Fruit fly (Drosophila melanogaster) whole organism, embryonic: ENCODE results near the gene CG14219.

Source experiments
- Abd-B ChIP-seq: fragments of 200-800 bp; sonication (Bioruptor generic); optimal IDR thresholded peaks from 2 replicates; lab custom pipeline; 2018; ENCODE audit warnings: missing biosample characterization, mild to moderate bottlenecking, missing genetic modification characterization, moderate library complexity
- Awh ChIP-seq: fragments of 200-800 bp; sonication (Bioruptor generic); IDR thresholded peaks from 2 replicates; pipeline ENCODE4, ENCODE4 v1.3.6; 2022; ENCODE audit warnings: missing biosample characterization, missing genetic modification characterization
- C15 ChIP-seq: fragments of 200-800 bp; sonication (Bioruptor generic); IDR thresholded peaks from 3 replicates; pipeline ENCODE4 v1.3.6; 2022; ENCODE audit warnings: missing biosample characterization, missing genetic modification characterization
- CG11085 ChIP-seq: fragments of 200-800 bp; sonication (Bioruptor generic); IDR thresholded peaks from 2 replicates; pipeline ENCODE4 v1.3.6; 2022; ENCODE audit warnings: missing biosample characterization, missing genetic modification characterization
- CG11695 ChIP-seq: fragments of 200-800 bp; sonication (Bioruptor generic); IDR thresholded peaks from 3 replicates; pipeline ENCODE4 v1.3.6; 2022; ENCODE audit warnings: missing biosample characterization, missing genetic modification characterization
- CG15514 ChIP-seq: fragments of 200-800 bp; sonication (Bioruptor generic); optimal IDR thresholded peaks from 3 replicates; lab custom pipeline; 2017; ENCODE audit warnings: missing biosample characterization, missing genetic modification characterization, mild to moderate bottlenecking, moderate library complexity, missing genetic modification reagents
- CG16815 ChIP-seq: fragments of 200-800 bp; sonication (Bioruptor generic); optimal IDR thresholded peaks from 3 replicates; lab custom pipeline; 2017; ENCODE audit warnings: missing biosample characterization, mild to moderate bottlenecking, missing genetic modification characterization
- CG17385 ChIP-seq: fragments of 200-800 bp; sonication (Bioruptor generic); optimal IDR thresholded peaks from 3 replicates; lab custom pipeline; 2018; ENCODE audit warnings: missing biosample characterization, mild to moderate bottlenecking, missing genetic modification characterization
- CG18476 ChIP-seq: fragments of 200-800 bp; sonication (Bioruptor generic); optimal IDR thresholded peaks from 2 replicates; lab custom pipeline; 2016; ENCODE audit warnings: missing biosample characterization, mild to moderate bottlenecking, missing genetic modification characterization
- CG34224 ChIP-seq: fragments of 200-800 bp; sonication (Bioruptor generic); IDR thresholded peaks from 3 replicates; pipeline ENCODE4 v1.3.6; 2022; ENCODE audit warnings: missing biosample characterization, missing genetic modification characterization; ENCODE audit not compliant: partially characterized antibody
- CG34376 ChIP-seq: fragments of 200-800 bp; sonication (Bioruptor generic); optimal IDR thresholded peaks from 2 replicates; lab custom pipeline; 2018; ENCODE audit warnings: missing biosample characterization, mild to moderate bottlenecking, missing genetic modification characterization
- CG3847 ChIP-seq: fragments of 200-800 bp; sonication (Bioruptor generic); IDR thresholded peaks from 2 replicates; pipeline ENCODE4 v1.3.6; 2022; ENCODE audit warnings: missing biosample characterization, missing genetic modification characterization
- CG7963 ChIP-seq: fragments of 200-800 bp; sonication (Bioruptor generic); IDR thresholded peaks from 3 replicates; pipeline ENCODE4 v1.3.6; 2022; ENCODE audit warnings: missing biosample characterization, missing genetic modification characterization; ENCODE audit not compliant: partially characterized antibody
- CG8478 ChIP-seq: fragments of >200 bp; optimal IDR thresholded peaks from 2 replicates; lab custom pipeline; 2018
- Dad ChIP-seq: fragments of 200-800 bp; sonication (Bioruptor generic); optimal IDR thresholded peaks from 3 replicates; lab custom pipeline; 2016; ENCODE audit warnings: missing biosample characterization, missing genetic modification characterization
- E2f1 ChIP-seq: fragments of 200-800 bp; sonication (Bioruptor generic); IDR thresholded peaks from 2 replicates; pipeline ENCODE4 v1.3.6; 2022; ENCODE audit warnings: missing biosample characterization, missing genetic modification characterization
- Elba2 ChIP-seq: fragments of 200-800 bp; sonication (Bioruptor generic); optimal IDR thresholded peaks from 3 replicates; lab custom pipeline; 2016; ENCODE audit warnings: missing biosample characterization, missing genetic modification characterization
- HLH4C ChIP-seq: fragments of 200-800 bp; sonication (Bioruptor generic); IDR thresholded peaks from 3 replicates; pipeline ENCODE4 v1.3.6; 2022; ENCODE audit warnings: missing biosample characterization, missing genetic modification characterization; ENCODE audit not compliant: partially characterized antibody
- HmgZ ChIP-seq: fragments of 200-800 bp; sonication (Bioruptor generic); optimal IDR thresholded peaks from 2 replicates; lab custom pipeline; 2018; ENCODE audit warnings: missing biosample characterization, mild to moderate bottlenecking, missing genetic modification characterization
- Jarid2 ChIP-seq: fragments of 200-800 bp; sonication (Bioruptor generic); optimal IDR thresholded peaks from 3 replicates; lab custom pipeline; 2017; ENCODE audit warnings: mild to moderate bottlenecking, missing biosample characterization, missing genetic modification reagents, missing genetic modification characterization
- Opbp ChIP-seq: fragments of 200-800 bp; sonication (Bioruptor generic); IDR thresholded peaks from 3 replicates; pipeline ENCODE4 v1.3.6; 2022; ENCODE audit warnings: missing biosample characterization, missing genetic modification characterization; ENCODE audit not compliant: partially characterized antibody
- Scr ChIP-seq: fragments of 200-800 bp; sonication (Bioruptor generic); IDR thresholded peaks from 2 replicates; pipeline ENCODE4 v1.3.6; 2022; ENCODE audit warnings: missing biosample characterization, missing genetic modification characterization; ENCODE audit not compliant: partially characterized antibody
- Ssrp ChIP-seq: fragments of 200-800 bp; sonication (Bioruptor generic); optimal IDR thresholded peaks from 2 replicates; lab custom pipeline; 2018; ENCODE audit warnings: missing biosample characterization, mild to moderate bottlenecking, missing genetic modification characterization, moderate library complexity
- Tbp ChIP-seq: fragments of >200 bp; optimal IDR thresholded peaks from 2 replicates; lab custom pipeline; 2018; ENCODE audit warnings: missing biosample characterization, missing genetic modification characterization
- YL-1 ChIP-seq: fragments of 200-800 bp; sonication (Bioruptor generic); optimal IDR thresholded peaks from 3 replicates; lab custom pipeline; 2017; ENCODE audit warnings: missing biosample characterization, mild to moderate bottlenecking, missing genetic modification characterization
- ato ChIP-seq: fragments of 200-800 bp; sonication (Bioruptor generic); IDR thresholded peaks from 2 replicates; pipeline ENCODE4 v1.3.6; 2022; ENCODE audit warnings: missing biosample characterization, missing genetic modification characterization; ENCODE audit not compliant: partially characterized antibody
- chinmo ChIP-seq: fragments of 200-800 bp; sonication (Bioruptor generic); IDR thresholded peaks from 4 replicates; pipeline ENCODE4 v1.3.6; 2022; ENCODE audit warnings: missing biosample characterization, missing genetic modification characterization; ENCODE audit not compliant: partially characterized antibody
- disco-r ChIP-seq: fragments of 200-800 bp; sonication (Bioruptor generic); optimal IDR thresholded peaks from 2 replicates; lab custom pipeline; 2016; ENCODE audit warnings: missing biosample characterization, missing genetic modification characterization
- dm ChIP-seq: fragments of 200-800 bp; sonication (Bioruptor generic); optimal IDR thresholded peaks from 3 replicates; lab custom pipeline; 2016; ENCODE audit warnings: missing biosample characterization, missing genetic modification characterization
- fd3F ChIP-seq: fragments of 200-800 bp; sonication (Bioruptor generic); optimal IDR thresholded peaks from 2 replicates; lab custom pipeline; 2018; ENCODE audit warnings: missing biosample characterization, mild to moderate bottlenecking, missing genetic modification characterization, moderate library complexity
- gfzf ChIP-seq: fragments of 200-800 bp; sonication (Bioruptor generic); optimal IDR thresholded peaks from 2 replicates; lab custom pipeline; 2016; ENCODE audit warnings: missing biosample characterization, mild to moderate bottlenecking, missing genetic modification characterization, moderate library complexity
- h ChIP-seq: fragments of >200 bp; optimal IDR thresholded peaks from 2 replicates; lab custom pipeline; 2017
- her ChIP-seq: fragments of 200-800 bp; sonication (Bioruptor generic); optimal IDR thresholded peaks from 2 replicates; lab custom pipeline; 2016; ENCODE audit warnings: missing biosample characterization, missing genetic modification characterization
- hth ChIP-seq: fragments of >200 bp; optimal IDR thresholded peaks from 2 replicates; lab custom pipeline; 2017; ENCODE audit warnings: inconsistent platforms
- ind ChIP-seq: fragments of 200-800 bp; sonication (Bioruptor generic); optimal IDR thresholded peaks from 3 replicates; lab custom pipeline; 2016; ENCODE audit warnings: missing biosample characterization, missing genetic modification characterization
- jing ChIP-seq: fragments of 200-800 bp; sonication (Bioruptor generic); optimal IDR thresholded peaks from 2 replicates; lab custom pipeline; 2018; ENCODE audit warnings: missing biosample characterization, mild to moderate bottlenecking, missing genetic modification characterization
- jumu ChIP-seq: fragments of 200-800 bp; sonication (Bioruptor generic); optimal IDR thresholded peaks from 3 replicates; lab custom pipeline; 2016; ENCODE audit warnings: missing biosample characterization, missing genetic modification characterization
- luna ChIP-seq: fragments of 200-800 bp; sonication (Bioruptor generic); optimal IDR thresholded peaks from 2 replicates; lab custom pipeline; 2016; ENCODE audit warnings: missing biosample characterization, missing genetic modification characterization
- maf-S ChIP-seq: fragments of 200-800 bp; sonication (Bioruptor generic); optimal IDR thresholded peaks from 2 replicates; lab custom pipeline; 2016; ENCODE audit warnings: missing biosample characterization, missing genetic modification characterization
- nerfin-2 ChIP-seq: fragments of 200-800 bp; sonication (Bioruptor generic); IDR thresholded peaks from 2 replicates; pipeline ENCODE4 v1.3.6; 2022; ENCODE audit warnings: missing biosample characterization, missing genetic modification characterization; ENCODE audit not compliant: partially characterized antibody
- nmo ChIP-seq: fragments of 200-800 bp; sonication (Bioruptor generic); optimal IDR thresholded peaks from 2 replicates; lab custom pipeline; 2018; ENCODE audit warnings: missing biosample characterization, mild to moderate bottlenecking, missing genetic modification characterization, moderate library complexity
- odd ChIP-seq: fragments of 200-800 bp; sonication (Bioruptor generic); optimal IDR thresholded peaks from 2 replicates; lab custom pipeline; 2017; ENCODE audit warnings: missing biosample characterization, mild to moderate bottlenecking, missing genetic modification characterization
- p53 ChIP-seq: fragments of 200-800 bp; sonication (Bioruptor generic); optimal IDR thresholded peaks from 2 replicates; lab custom pipeline; 2016; ENCODE audit warnings: missing biosample characterization, missing genetic modification characterization
- pzg ChIP-seq: fragments of 200-800 bp; sonication (Bioruptor generic); optimal IDR thresholded peaks from 3 replicates; lab custom pipeline; 2018; ENCODE audit warnings: missing biosample characterization, mild to moderate bottlenecking, missing genetic modification characterization, moderate library complexity
- salm ChIP-seq: fragments of 200-800 bp; sonication (Bioruptor generic); optimal IDR thresholded peaks from 2 replicates; lab custom pipeline; 2018; ENCODE audit warnings: missing biosample characterization, mild to moderate bottlenecking, missing genetic modification characterization
- sna ChIP-seq: fragments of 200-800 bp; sonication (Bioruptor generic); IDR thresholded peaks from 2 replicates; pipeline ENCODE4 v1.3.6; 2022; ENCODE audit warnings: missing biosample characterization, missing genetic modification characterization; ENCODE audit not compliant: partially characterized antibody
- sob ChIP-seq: fragments of 200-800 bp; sonication (Bioruptor generic); IDR thresholded peaks from 2 replicates; pipeline ENCODE4 v1.3.6; 2022; ENCODE audit warnings: missing biosample characterization, missing genetic modification characterization
- unc-4 ChIP-seq: fragments of 200-800 bp; sonication (Bioruptor generic); IDR thresholded peaks from 2 replicates; pipeline ENCODE4 v1.3.6; 2022; ENCODE audit warnings: missing biosample characterization, missing genetic modification characterization; ENCODE audit not compliant: partially characterized antibody
- vfl ChIP-seq: fragments of 200-800 bp; sonication (Bioruptor generic); optimal IDR thresholded peaks from 2 replicates; lab custom pipeline; 2016; ENCODE audit warnings: missing biosample characterization, missing genetic modification characterization
- vnd ChIP-seq: fragments of 200-800 bp; sonication (Bioruptor generic); IDR thresholded peaks from 3 replicates; pipeline ENCODE4 v1.3.6; 2022; ENCODE audit warnings: missing biosample characterization, missing genetic modification characterization; ENCODE audit not compliant: partially characterized antibody

CG14219 gene

DNA sequence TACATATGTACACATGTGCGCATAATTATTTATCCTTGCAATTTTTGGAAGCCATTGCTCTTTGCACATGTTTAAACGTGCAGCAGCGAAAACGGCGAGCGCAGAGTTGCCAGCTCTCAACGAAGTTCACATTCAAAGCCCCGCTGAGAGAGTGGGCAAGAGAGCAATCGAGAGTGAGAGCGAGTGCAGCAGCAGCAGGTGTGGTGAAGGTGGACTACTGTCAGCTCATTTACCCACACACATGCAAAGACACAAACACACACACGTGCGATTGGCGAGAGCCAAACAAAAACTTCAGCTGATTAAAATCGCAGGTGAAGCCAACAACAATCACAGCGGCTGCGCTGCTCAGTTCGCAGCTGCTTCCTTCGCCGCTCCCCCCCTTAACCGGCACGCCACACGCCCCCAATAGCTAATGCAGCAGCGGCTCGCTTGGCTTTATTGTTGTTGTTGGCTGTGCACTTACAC, 41.4 kb upstream of the CG14219 start (continued):
- TF ChIP-seq Jarid2 (GFP tag; lab: Kevin White, UChicago) (no peak), h (lab: Kevin White, UChicago) (no peak), CG8478 (lab: Kevin White, UChicago) (peak; percentile 53), ato (GFP tag; lab: Robert Waterston, UW) (0 out of 2 replicates have a peak, but pooled peaks have one; percentile 18), HmgZ (tag; lab: Kevin White, UChicago) (peak; percentile 11), Abd-B (GFP tag; lab: Kevin White, UChicago) (no peak), Elba2 (GFP tag; lab: Kevin White, UChicago) (peak; percentile 3), Dad (GFP tag; lab: Kevin White, UChicago) (no peak), maf-S (no peak), CG3847 (GFP tag; lab: Robert Waterston, UW) (no peak), HLH4C (GFP tag; lab: Robert Waterston, UW) (0 out of 3 replicates have a peak, but pooled peaks have one; percentile 44), vfl (GFP tag; lab: Kevin White, UChicago) (no peak), CG17385 (peak; percentile 29), odd (no peak), CG7963 (GFP tag; lab: Robert Waterston, UW) (no peak), Opbp (peak; percentile 31; the same call in 1 of the 3 replicates), C15 (GFP tag; lab: Robert Waterston, UW) (no peak), CG34224 (GFP tag; lab: Robert Waterston, UW) (peak; percentile 56; the same call in 2 of the 3 replicates), CG16815 (GFP tag; lab: Kevin White, UChicago) (no peak), Tbp (GFP tag; lab: Kevin White, UChicago) (no peak), p53 (GFP tag; lab: Kevin White, UChicago) (peak; percentile 98), chinmo (GFP tag; lab: Robert Waterston, UW) (peak; percentile 98)

DNA sequence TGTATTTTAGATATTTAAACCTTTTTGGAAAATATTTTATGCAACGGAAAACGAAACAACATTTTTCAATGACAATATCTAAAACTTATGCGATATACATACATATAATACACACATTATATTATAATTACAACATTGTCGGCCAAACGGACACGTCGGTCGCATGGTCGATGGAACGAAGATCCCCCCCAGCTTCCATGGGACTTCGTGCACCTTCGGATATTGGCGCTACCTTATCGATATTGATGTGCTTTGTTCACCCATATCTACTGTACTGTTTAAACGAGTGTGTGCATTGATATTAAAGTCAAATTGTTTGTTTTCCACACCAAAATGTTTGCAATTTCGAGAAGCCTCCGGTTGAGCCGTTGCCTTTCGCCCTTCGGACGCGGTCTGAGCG, 35.4 kb upstream of the CG14219 start, which contains the start of gene CG14212:
CG14212 (plus strand) TSS at position 301 of the 400 bp plus-strand sequence.
- TF ChIP-seq Awh (no peak), CG11695 (GFP tag; lab: Robert Waterston, UW) (no peak), sob (GFP tag; lab: Robert Waterston, UW) (no peak), nerfin-2 (GFP tag; lab: Robert Waterston, UW) (no peak), Ssrp (tag; lab: Kevin White, UChicago) (no peak), CG15514 (GFP tag; lab: Kevin White, UChicago) (no peak), salm (tag; lab: Kevin White, UChicago) (no peak), CG34376 (GFP tag; lab: Kevin White, UChicago) (no peak), Elba2 (GFP tag; lab: Kevin White, UChicago) (no peak), jumu (GFP tag; lab: Kevin White, UChicago) (no peak), CG11085 (GFP tag; lab: Robert Waterston, UW) (no peak), CG18476 (no peak), disco-r (GFP tag; lab: Kevin White, UChicago) (no peak), fd3F (GFP tag; lab: Kevin White, UChicago) (no peak), ind (no peak), luna (no peak)

DNA sequence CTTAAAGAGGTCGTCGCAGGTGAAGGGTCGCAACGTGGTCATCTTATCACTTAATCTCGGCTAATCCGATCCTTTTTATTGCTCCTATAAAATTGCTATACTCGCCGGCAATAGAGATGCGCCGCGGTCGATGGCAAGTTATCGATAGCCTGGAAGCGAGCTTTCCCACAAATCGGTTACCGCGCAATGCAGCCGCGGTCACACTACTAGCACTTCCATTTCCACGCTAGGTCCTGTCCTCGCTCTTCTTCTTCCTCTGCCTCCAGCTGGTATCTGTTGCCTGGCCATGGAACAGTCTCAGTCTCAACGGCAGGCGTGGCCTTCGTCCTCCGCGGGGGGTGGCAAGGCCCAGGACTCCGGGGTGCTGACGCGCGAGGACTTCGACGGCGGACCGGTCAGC, 33.0 kb upstream of the CG14219 start, which contains the start of the genes Naa20A and MKP-4:
Naa20A (minus strand) TSS at position 151 of the 400 bp plus-strand sequence.
MKP-4 (plus strand) TSS at position 191 of the 400 bp plus-strand sequence.
- TF ChIP-seq E2f1 (GFP tag; lab: Robert Waterston, UW) (no peak), gfzf (peak; percentile 62), pzg (GFP tag; lab: Kevin White, UChicago) (peak; percentile 77), sna (GFP tag; lab: Robert Waterston, UW) (peak; percentile 71; the same call in 1 of the 2 replicates), vnd (peak; percentile 56), Scr (GFP tag; lab: Robert Waterston, UW) (peak; percentile 73), dm (GFP tag; lab: Kevin White, UChicago) (peak; percentile 40), unc-4 (peak; percentile 76), her (GFP tag; lab: Kevin White, UChicago) (peak; percentile 38), YL-1 (GFP tag; lab: Kevin White, UChicago) (peak; percentile 31), jing (GFP tag; lab: Kevin White, UChicago) (no peak), hth (lab: Kevin White, UChicago) (no peak), nmo (peak; percentile 12)
